Worm (Caenorhabditis elegans): Measurements from ENCODE around the gene ssup-72.

The ssup-72 gene

DNA sequence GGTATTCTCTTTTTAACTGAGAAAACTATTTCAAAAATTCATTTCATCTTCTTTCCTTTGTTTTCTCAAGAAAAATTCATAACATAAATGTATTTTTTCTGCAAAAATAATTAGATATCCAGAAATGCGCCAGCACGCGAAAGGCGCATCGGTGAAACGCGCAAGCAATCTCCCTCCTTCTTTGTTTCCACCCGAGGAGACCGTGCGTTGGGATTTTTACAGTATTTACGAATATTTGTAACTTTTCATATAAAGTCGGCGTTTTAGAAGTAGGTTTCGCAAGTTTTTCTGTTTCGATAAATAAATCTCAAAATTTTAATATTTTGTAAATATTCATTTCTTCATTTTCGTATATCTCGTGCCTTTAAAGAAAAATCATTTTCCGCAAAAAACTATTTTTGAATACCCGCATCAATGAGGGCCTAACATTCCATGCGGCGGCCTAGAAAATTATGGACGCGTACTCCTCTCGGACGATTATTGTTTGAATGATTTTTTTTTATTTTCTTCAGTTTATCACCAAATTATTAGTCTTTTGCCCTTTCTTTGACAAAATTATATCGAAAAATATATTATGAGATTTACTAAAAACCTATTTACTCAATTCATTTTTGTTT is at the start of gene ssup-72:
TSS of gene ssup-72 (plus strand) at position 181 of the 617 bp plus-strand sequence.
- TF ChIP-seq sptf-1 (tag; optimal IDR thresholded peaks at IDR 0.05) (peak; percentile 9), ces-1 (GFP tag; optimal IDR thresholded peaks at IDR 0.05) (peak; percentile 44), zip-8 (tag; optimal IDR thresholded peaks at IDR 0.05) (no peak)

DNA sequence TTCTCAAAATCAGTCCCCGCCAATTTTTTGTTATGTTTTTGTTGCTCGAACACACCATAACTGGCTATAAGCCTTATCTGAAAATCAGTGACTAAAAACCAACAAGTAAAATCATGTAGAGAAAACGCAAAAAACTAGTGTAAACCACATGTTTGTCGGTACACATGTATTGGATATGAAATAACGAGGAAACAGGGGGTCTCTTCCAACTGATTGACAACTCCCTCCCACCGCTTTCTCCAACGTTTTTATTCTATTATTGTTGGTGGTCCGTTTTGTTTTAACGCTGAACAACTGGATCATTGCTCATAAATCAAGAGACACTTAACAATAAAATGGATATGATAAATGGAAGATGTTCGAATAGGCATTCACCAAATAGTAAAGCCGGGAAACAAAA is 49.6 kb upstream of the ssup-72 start:
- TF ChIP-seq unc-62 (GFP tag; optimal IDR thresholded peaks at IDR 0.05) (peak; percentile 61), sptf-1 (tag; optimal IDR thresholded peaks at IDR 0.05) (no peak), nhr-2 (tag; optimal IDR thresholded peaks at IDR 0.05) (no peak), ces-1 (GFP tag; optimal IDR thresholded peaks at IDR 0.05) (peak; percentile 11), zip-8 (tag; optimal IDR thresholded peaks at IDR 0.05) (no peak)

DNA sequence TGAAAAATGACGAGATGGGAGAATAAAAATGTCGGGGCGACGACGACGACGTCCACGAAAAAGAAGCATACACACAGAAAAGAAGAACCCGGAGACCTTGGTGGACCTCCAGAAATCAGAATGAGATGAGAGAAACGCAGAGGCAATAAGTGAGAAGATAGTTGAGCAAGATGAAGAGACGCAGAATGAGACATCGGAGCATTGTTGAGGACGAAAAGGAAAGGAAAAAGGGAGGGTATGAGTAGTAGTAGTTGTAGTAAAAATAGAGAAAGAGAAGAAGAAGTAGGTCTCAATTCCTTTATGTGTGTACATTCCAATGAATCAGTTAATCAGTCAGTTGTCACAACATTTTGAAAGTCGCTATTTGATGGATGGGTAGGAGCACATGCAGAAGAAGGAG is 47.1 kb upstream of the ssup-72 start, which contains the start of gene T14B4.8:
TSS of gene T14B4.8 (minus strand) at position 60 of the 400 bp plus-strand sequence.
- TF ChIP-seq ces-1 (GFP tag; optimal IDR thresholded peaks at IDR 0.05) (peak; percentile 77), bed-3 (GFP tag; optimal IDR thresholded peaks at IDR 0.05) (no peak), unc-120 (tag; optimal IDR thresholded peaks at IDR 0.05; ENCODE audit: poor library complexity, severe bottlenecking) (peak; percentile 24), mep-1 (tag; optimal IDR thresholded peaks at IDR 0.05) (peak; percentile 2), unc-62 (GFP tag; optimal IDR thresholded peaks at IDR 0.05) (peak; percentile 31), sptf-1 (tag; optimal IDR thresholded peaks at IDR 0.05) (peak; percentile 22), nhr-28 (tag; optimal IDR thresholded peaks at IDR 0.05) (no peak)

DNA sequence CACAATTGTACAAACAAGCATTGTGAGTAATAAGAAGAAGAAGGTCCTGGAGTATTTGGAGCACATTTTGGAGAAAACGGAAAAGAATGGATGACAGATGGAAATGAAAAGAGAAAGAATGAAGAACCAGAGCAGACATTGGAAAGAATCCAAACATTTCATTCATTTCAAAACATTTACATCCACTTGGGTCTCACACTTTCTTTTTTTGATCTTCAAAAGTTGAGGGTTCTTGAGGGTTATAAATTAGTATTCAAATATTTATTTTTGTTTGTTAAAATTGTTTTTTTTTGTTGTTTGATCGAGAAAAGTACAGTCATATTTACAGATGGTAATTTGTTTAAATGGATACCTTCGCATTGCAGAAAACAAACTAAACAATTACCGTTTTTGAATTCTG is 42.7 kb upstream of the ssup-72 start, which contains the start of gene T14B4.9:
TSS of gene T14B4.9 (minus strand) at position 101 of the 400 bp plus-strand sequence.
- TF ChIP-seq drap-1 (GFP tag; optimal IDR thresholded peaks at IDR 0.05) (no peak), M03D4.4 (tag; optimal IDR thresholded peaks at IDR 0.05) (no peak), unc-62 (GFP tag; optimal IDR thresholded peaks at IDR 0.05) (no peak), elt-3 (tag; optimal IDR thresholded peaks at IDR 0.05) (no peak), ztf-11 (tag; optimal IDR thresholded peaks at IDR 0.05) (no peak), tbx-8 (GFP tag; optimal IDR thresholded peaks at IDR 0.05) (no peak), nhr-28 (tag; optimal IDR thresholded peaks at IDR 0.05) (no peak), zip-8 (tag; optimal IDR thresholded peaks at IDR 0.05) (no peak), lin-13 (tag; optimal IDR thresholded peaks at IDR 0.05) (no peak)

DNA sequence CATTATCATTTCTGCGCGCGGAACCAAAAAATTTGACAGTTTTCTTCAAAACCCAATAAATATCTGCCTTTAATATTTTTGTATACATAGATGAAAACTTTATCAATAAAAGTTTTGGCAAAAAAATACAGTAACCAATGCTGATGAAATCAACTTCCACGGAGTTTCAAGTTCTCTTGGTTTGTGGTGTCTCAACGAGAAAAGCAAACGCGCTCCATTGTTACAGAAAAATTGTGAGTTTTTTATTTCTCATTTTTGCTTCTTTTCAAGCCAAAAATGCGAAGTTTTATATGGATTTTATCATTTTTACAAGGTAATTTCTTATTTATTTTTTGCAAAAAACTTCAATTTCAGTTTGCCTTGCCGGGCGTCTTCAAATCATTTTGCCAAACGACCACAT is 41.7 kb upstream of the ssup-72 start, which contains the start of gene T14B4.3:
TSS of gene T14B4.3 (plus strand) at position 264 of the 400 bp plus-strand sequence.
- TF ChIP-seq nhr-12 (tag; optimal IDR thresholded peaks at IDR 0.05) (no peak), lsy-2 (tag; optimal IDR thresholded peaks at IDR 0.05) (peak; percentile 83), nhr-28 (tag; optimal IDR thresholded peaks at IDR 0.05) (no peak), unc-62 (GFP tag; optimal IDR thresholded peaks at IDR 0.05) (no peak), ceh-39 (tag; optimal IDR thresholded peaks at IDR 0.05) (no peak), mls-2 (tag; optimal IDR thresholded peaks at IDR 0.05) (no peak), ces-1 (GFP tag; optimal IDR thresholded peaks at IDR 0.05) (peak; percentile 50), lin-13 (tag; optimal IDR thresholded peaks at IDR 0.05) (no peak), M03D4.4 (tag; optimal IDR thresholded peaks at IDR 0.05) (no peak), blmp-1 (tag; optimal IDR thresholded peaks at IDR 0.05) (no peak), mab-5 (tag; optimal IDR thresholded peaks at IDR 0.05) (no peak), ham-2 (GFP tag; optimal IDR thresholded peaks at IDR 0.05) (no peak), elt-1 (tag; optimal IDR thresholded peaks at IDR 0.05; ENCODE audit: borderline replicate concordance, insufficient read depth) (no peak), bed-3 (GFP tag; optimal IDR thresholded peaks at IDR 0.05) (no peak), zip-8 (tag; optimal IDR thresholded peaks at IDR 0.05) (no peak), nhr-76 (tag; optimal IDR thresholded peaks at IDR 0.05) (no peak), drap-1 (GFP tag; optimal IDR thresholded peaks at IDR 0.05) (no peak), lin-32 (GFP tag; optimal IDR thresholded peaks at IDR 0.05) (no peak), flh-1 (GFP tag; optimal IDR thresholded peaks at IDR 0.05) (no peak), nhr-2 (tag; optimal IDR thresholded peaks at IDR 0.05) (no peak), mep-1 (tag; optimal IDR thresholded peaks at IDR 0.05) (peak; percentile 76), tbx-8 (GFP tag; optimal IDR thresholded peaks at IDR 0.05) (no peak), nhr-237 (tag; optimal IDR thresholded peaks at IDR 0.05) (no peak), hlh-1 (tag; optimal IDR thresholded peaks at IDR 0.05) (no peak), unc-120 (tag; optimal IDR thresholded peaks at IDR 0.05; ENCODE audit: poor library complexity, severe bottlenecking) (no peak), cnd-1 (tag; optimal IDR thresholded peaks at IDR 0.05) (no peak), pha-4 (tag; optimal IDR thresholded peaks at IDR 0.05) (peak; percentile 34), ztf-11 (tag; optimal IDR thresholded peaks at IDR 0.05) (no peak), ceh-43 (GFP tag; optimal IDR thresholded peaks at IDR 0.05) (no peak), snpc-4 (tag; optimal IDR thresholded peaks at IDR 0.05) (no peak), sptf-1 (tag; optimal IDR thresholded peaks at IDR 0.05) (peak; percentile 36), ceh-83 (GFP tag; optimal IDR thresholded peaks at IDR 0.05) (no peak), unc-39 (tag; optimal IDR thresholded peaks at IDR 0.05) (no peak), sem-2 (GFP tag; optimal IDR thresholded peaks at IDR 0.05) (no peak), elt-3 (tag; optimal IDR thresholded peaks at IDR 0.05) (no peak)

All from whole organism, mixed stage, embryonic.